Worm (Caenorhabditis elegans): ENCODE measurements around the gene crm-1.

ce11 chrV:10323537-10323936 is 8.4 kb downstream of the crm-1 start:
- TF ChIP-seq cog-1 (tag; optimal IDR thresholded peaks at IDR 0.05) (no peak), tab-1 (GFP tag; IDR thresholded peaks at IDR 0.05) (no peak), flt-1 (GFP tag; IDR thresholded peaks at IDR 0.05) (no peak), med-1 (GFP tag; optimal IDR thresholded peaks at IDR 0.05; ENCODE audit: insufficient read depth) (no peak), ztf-23 (GFP tag; IDR thresholded peaks at IDR 0.05) (no peak), T22C8.4 (GFP tag; IDR thresholded peaks at IDR 0.05) (no peak), ref-1 (GFP tag; conservative IDR thresholded peaks at IDR 0.05) (no peak), ztf-29 (GFP tag; IDR thresholded peaks at IDR 0.05) (no peak)

All from whole organism, midembryonic.